Worm (Caenorhabditis elegans) whole organism, mixed stage, embryonic: ENCODE measurements around the gene R07H5.16.
A peak's percentile ranks its signal among the peaks of the same experiment; 100 is the strongest.

ENCODE experiments used
- M03D4.4 ChIP-seq: sonication (generic microtip); optimal IDR thresholded peaks from 2 replicates; lab custom pipeline; 2017; ENCODE audit warnings: mild to moderate bottlenecking, missing genetic modification characterization, missing compliant biosample characterization
- bed-3 ChIP-seq: fragments of 200-800 bp; sonication (Bioruptor generic); optimal IDR thresholded peaks from 3 replicates; lab custom pipeline; 2018; ENCODE audit warnings: mild to moderate bottlenecking, missing genetic modification characterization, moderate library complexity, missing compliant biosample characterization
- ceh-39 ChIP-seq: fragments of 150-350 bp; optimal IDR thresholded peaks from 2 replicates; lab custom pipeline; 2014; ENCODE audit warnings: missing biosample characterization, missing genetic modification characterization
- ceh-43 ChIP-seq: fragments of 200-800 bp; sonication (Bioruptor generic); optimal IDR thresholded peaks from 2 replicates; lab custom pipeline; 2018; ENCODE audit warnings: mild to moderate bottlenecking, missing genetic modification characterization, moderate library complexity, missing compliant biosample characterization
- ces-1 ChIP-seq: fragments of 150-350 bp; optimal IDR thresholded peaks from 2 replicates; lab custom pipeline; 2014; ENCODE audit warnings: missing biosample characterization, missing genetic modification reagents, missing genetic modification characterization
- drap-1 ChIP-seq: fragments of 200-800 bp; sonication (Bioruptor generic); optimal IDR thresholded peaks from 3 replicates; lab custom pipeline; 2018; ENCODE audit warnings: mild to moderate bottlenecking, missing genetic modification characterization, missing compliant biosample characterization
- elt-1 ChIP-seq: sonication (generic microtip); optimal IDR thresholded peaks from 2 replicates; lab custom pipeline; 2017; ENCODE audit warnings: missing genetic modification characterization, mild to moderate bottlenecking, missing compliant biosample characterization, antibody characterized with exemption, moderate library complexity, borderline replicate concordance; ENCODE audit not compliant: insufficient read depth
- elt-3 ChIP-seq: fragments of 150-350 bp; optimal IDR thresholded peaks from 2 replicates; lab custom pipeline; 2014; ENCODE audit warnings: missing biosample characterization, missing genetic modification characterization
- flh-1 ChIP-seq: fragments of 200-800 bp; sonication (Bioruptor generic); optimal IDR thresholded peaks from 2 replicates; lab custom pipeline; 2018; ENCODE audit warnings: mild to moderate bottlenecking, missing genetic modification characterization, moderate library complexity, missing compliant biosample characterization
- ham-2 ChIP-seq: fragments of 200-800 bp; sonication (Bioruptor generic); optimal IDR thresholded peaks from 2 replicates; lab custom pipeline; 2018; ENCODE audit warnings: mild to moderate bottlenecking, missing genetic modification characterization, missing compliant biosample characterization
- hlh-1 ChIP-seq: fragments of 150-350 bp; optimal IDR thresholded peaks from 2 replicates; lab custom pipeline; 2014; ENCODE audit warnings: missing biosample characterization, missing genetic modification reagents, missing genetic modification characterization
- lin-13 ChIP-seq: fragments of 150-350 bp; optimal IDR thresholded peaks from 2 replicates; lab custom pipeline; 2014; ENCODE audit warnings: missing biosample characterization, missing genetic modification characterization
- lin-32 ChIP-seq: fragments of 200-800 bp; sonication (Bioruptor generic); optimal IDR thresholded peaks from 2 replicates; lab custom pipeline; 2018; ENCODE audit warnings: mild to moderate bottlenecking, missing genetic modification characterization, missing compliant biosample characterization
- lsy-2 ChIP-seq: fragments of 150-350 bp; optimal IDR thresholded peaks from 2 replicates; lab custom pipeline; 2014; ENCODE audit warnings: missing biosample characterization, missing genetic modification characterization
- nhr-12 ChIP-seq: fragments of 150-350 bp; optimal IDR thresholded peaks from 2 replicates; lab custom pipeline; 2014; ENCODE audit warnings: missing biosample characterization, missing genetic modification characterization
- nhr-2 ChIP-seq: fragments of 150-350 bp; optimal IDR thresholded peaks from 2 replicates; lab custom pipeline; 2014; ENCODE audit warnings: missing biosample characterization, missing genetic modification characterization
- nhr-237 ChIP-seq: fragments of 150-350 bp; optimal IDR thresholded peaks from 2 replicates; lab custom pipeline; 2014; ENCODE audit warnings: missing biosample characterization, missing genetic modification characterization
- nhr-28 ChIP-seq: fragments of 150-350 bp; optimal IDR thresholded peaks from 2 replicates; lab custom pipeline; 2014; ENCODE audit warnings: missing biosample characterization, missing genetic modification characterization
- nhr-76 ChIP-seq: sonication (generic microtip); optimal IDR thresholded peaks from 2 replicates; lab custom pipeline; 2017; ENCODE audit warnings: missing biosample characterization, missing genetic modification characterization
- pha-4 ChIP-seq: fragments of 150-350 bp; optimal IDR thresholded peaks from 2 replicates; lab custom pipeline; 2018; ENCODE audit warnings: missing biosample characterization, missing genetic modification reagents, missing genetic modification characterization
- sem-2 ChIP-seq: fragments of 200-800 bp; sonication (Bioruptor generic); optimal IDR thresholded peaks from 2 replicates; lab custom pipeline; 2018; ENCODE audit warnings: mild to moderate bottlenecking, missing genetic modification characterization, missing compliant biosample characterization
- snpc-4 ChIP-seq: fragments of 150-350 bp; optimal IDR thresholded peaks from 2 replicates; lab custom pipeline; 2014; ENCODE audit warnings: missing biosample characterization, missing genetic modification characterization
- sptf-1 ChIP-seq: sonication (generic microtip); optimal IDR thresholded peaks from 2 replicates; lab custom pipeline; 2017; ENCODE audit warnings: mild to moderate bottlenecking, missing genetic modification characterization, moderate library complexity, missing compliant biosample characterization
- tbx-8 ChIP-seq: fragments of 200-800 bp; sonication (Bioruptor generic); optimal IDR thresholded peaks from 2 replicates; lab custom pipeline; 2018; ENCODE audit warnings: mild to moderate bottlenecking, missing genetic modification characterization, moderate library complexity, missing compliant biosample characterization
- unc-120 ChIP-seq: sonication (generic microtip); optimal IDR thresholded peaks from 2 replicates; lab custom pipeline; 2017; ENCODE audit warnings: missing genetic modification characterization, missing compliant biosample characterization; ENCODE audit not compliant: poor library complexity, severe bottlenecking
- unc-39 ChIP-seq: fragments of 150-350 bp; optimal IDR thresholded peaks from 2 replicates; lab custom pipeline; 2014; ENCODE audit warnings: missing biosample characterization, missing genetic modification characterization
- unc-62 ChIP-seq: fragments of 150-350 bp; optimal IDR thresholded peaks from 2 replicates; lab custom pipeline; 2014; ENCODE audit warnings: missing biosample characterization, missing genetic modification reagents, missing genetic modification characterization
- zip-8 ChIP-seq: fragments of 150-350 bp; optimal IDR thresholded peaks from 2 replicates; lab custom pipeline; 2014; ENCODE audit warnings: missing biosample characterization, missing genetic modification characterization
- ztf-11 ChIP-seq: fragments of 150-350 bp; optimal IDR thresholded peaks from 2 replicates; lab custom pipeline; 2014; ENCODE audit warnings: missing biosample characterization, missing genetic modification characterization

R07H5.16 gene

DNA sequence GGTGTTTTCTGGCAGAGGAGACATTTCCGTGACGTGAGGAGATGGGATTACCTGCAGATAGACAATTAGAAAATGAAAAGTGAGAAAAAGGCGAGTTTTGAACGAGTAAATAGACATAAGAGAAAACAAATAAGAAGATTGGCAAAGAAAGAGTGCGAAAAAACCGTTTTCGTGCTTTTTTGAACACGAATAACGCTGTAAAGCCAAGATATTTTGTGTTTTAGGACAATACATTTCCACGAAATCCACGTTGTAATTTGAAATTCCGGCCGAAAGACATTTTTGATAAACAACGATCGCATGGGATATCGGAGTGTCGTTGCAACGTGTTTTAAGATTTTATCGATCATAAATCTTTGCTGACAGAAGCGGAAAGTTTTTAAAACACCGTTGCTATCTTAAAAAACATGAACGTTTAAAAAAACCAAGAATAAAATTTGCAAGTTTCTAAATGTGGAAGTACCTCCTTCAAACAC, 11.7 kb downstream of the R07H5.16 start, which contains the start of gene adk-1:
adk-1 (minus strand) TSS at position 51 of the 476 bp plus-strand sequence.
- TF ChIP-seq ham-2 (GFP tag; lab: Kevin White, UChicago) (no peak), unc-62 (GFP tag; lab: Kevin White, UChicago) (no peak), sptf-1 (tag; lab: Kevin White, UChicago) (no peak), M03D4.4 (no peak), elt-1 (no peak), ceh-43 (no peak), zip-8 (tag; lab: Kevin White, UChicago) (no peak), nhr-76 (tag; lab: Kevin White, UChicago) (no peak), drap-1 (no peak), lin-13 (tag; lab: Kevin White, UChicago) (no peak), unc-39 (tag; lab: Kevin White, UChicago) (no peak), nhr-28 (tag; lab: Kevin White, UChicago) (no peak)
- TF ChIP-seq, all 35 proteins: peak for 0

- TF ChIP-seq ham-2 (GFP tag; lab: Kevin White, UChicago) (peak; percentile 84), nhr-237 (tag; lab: Kevin White, UChicago) (no peak), elt-1 (peak; percentile 94), lsy-2 (tag; lab: Kevin White, UChicago) (no peak), hlh-1 (tag; lab: Kevin White, UChicago) (no peak)
Observed at ce11 chrIV:11211547-11211946, 12.4 kb downstream of the R07H5.16 start.

- no peak for TF ChIP-seq pha-4 (tag; lab: Kevin White, UChicago)
- TF ChIP-seq elt-1: no peak
- no peak for TF ChIP-seq elt-3
- TF ChIP-seq ces-1 (GFP tag; lab: Kevin White, UChicago): no peak
- TF ChIP-seq lin-13 (tag; lab: Kevin White, UChicago): no peak
Observed at ce11 chrIV:11212978-11213377, 13.8 kb downstream of the R07H5.16 start.

DNA sequence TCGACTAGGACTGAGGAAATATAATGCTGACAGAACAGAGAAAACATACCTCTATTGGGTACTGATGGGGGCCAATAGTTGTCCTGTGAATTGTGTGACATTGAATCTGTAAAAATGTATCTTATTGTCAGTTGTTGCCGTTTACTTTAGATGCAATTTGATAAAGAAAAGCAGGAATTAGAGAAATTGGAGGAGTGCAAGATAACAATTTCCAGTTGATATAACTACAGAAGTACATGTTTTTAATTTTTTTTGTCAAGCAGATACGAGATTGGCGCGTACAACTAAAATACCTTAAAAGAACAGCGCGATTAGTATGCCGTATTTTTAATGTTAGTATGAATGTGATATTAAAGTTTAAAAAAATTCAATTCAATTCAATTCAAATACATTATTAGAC, 18.9 kb downstream of the R07H5.16 start, which contains the start of gene zip-6:
zip-6 (minus strand) TSS at position 101 of the 400 bp plus-strand sequence.
- TF ChIP-seq nhr-12: no peak
- TF ChIP-seq nhr-237 (tag; lab: Kevin White, UChicago): no peak
- TF ChIP-seq nhr-2 (tag; lab: Kevin White, UChicago): no peak
- TF ChIP-seq unc-120: no peak

ce11 chrIV:11223878-11224277, 24.7 kb downstream of the R07H5.16 start, which contains the start of gene C29F4.3:
Gene C29F4.3, minus strand, starts transcription at chrIV:11223978.
- TF ChIP-seq snpc-4 (tag; lab: Kevin White, UChicago) (no peak), ces-1 (GFP tag; lab: Kevin White, UChicago) (no peak), hlh-1 (tag; lab: Kevin White, UChicago) (no peak), zip-8 (tag; lab: Kevin White, UChicago) (no peak), ham-2 (GFP tag; lab: Kevin White, UChicago) (no peak), nhr-237 (tag; lab: Kevin White, UChicago) (no peak), flh-1 (no peak), bed-3 (GFP tag; lab: Kevin White, UChicago) (no peak), tbx-8 (GFP tag; lab: Kevin White, UChicago) (no peak), unc-62 (GFP tag; lab: Kevin White, UChicago) (no peak), M03D4.4 (no peak), lin-32 (GFP tag; lab: Kevin White, UChicago) (no peak), unc-120 (no peak), ztf-11 (tag; lab: Kevin White, UChicago) (no peak), lsy-2 (tag; lab: Kevin White, UChicago) (no peak), nhr-28 (tag; lab: Kevin White, UChicago) (no peak)

ce11 chrIV:11225206-11225605, 26.1 kb downstream of the R07H5.16 start, which contains the start of gene col-125:
Gene col-125, plus strand, starts transcription at chrIV:11225506.
- TF ChIP-seq sem-2 (no peak), unc-120 (no peak), tbx-8 (GFP tag; lab: Kevin White, UChicago) (no peak), zip-8 (tag; lab: Kevin White, UChicago) (no peak), ztf-11 (tag; lab: Kevin White, UChicago) (no peak), ceh-39 (tag; lab: Kevin White, UChicago) (no peak), lin-13 (tag; lab: Kevin White, UChicago) (no peak)
- TF ChIP-seq, all 35 proteins: peak for 0
